Worm (Caenorhabditis elegans) whole organism, L3 larva: ENCODE measurements around the gene twk-25.

Experiments used
- R02D3.7 ChIP-seq: fragments of 150-350 bp; optimal IDR thresholded peaks from 2 replicates; lab custom pipeline; 2014; ENCODE audit warnings: missing biosample characterization, missing genetic modification characterization
- ama-1 ChIP-seq: fragments of 150-350 bp; optimal IDR thresholded peaks from 2 replicates; lab custom pipeline; 2018
- ceh-16 ChIP-seq: sonication (generic microtip); optimal IDR thresholded peaks from 2 replicates; lab custom pipeline; 2017; ENCODE audit warnings: missing biosample characterization, missing genetic modification characterization
- ceh-28 ChIP-seq: fragments of 150-350 bp; optimal IDR thresholded peaks from 2 replicates; lab custom pipeline; 2014; ENCODE audit warnings: missing biosample characterization, missing genetic modification reagents, missing genetic modification characterization
- egl-27 ChIP-seq: sonication (generic microtip); optimal IDR thresholded peaks from 4 replicates; lab custom pipeline; 2017; ENCODE audit warnings: missing biosample characterization, missing genetic modification reagents, missing genetic modification characterization
- egl-5 ChIP-seq: fragments of 150-350 bp; optimal IDR thresholded peaks from 2 replicates; lab custom pipeline; 2017; ENCODE audit warnings: missing biosample characterization, missing genetic modification reagents, missing genetic modification characterization, inconsistent platforms
- elt-2 ChIP-seq: sonication (generic microtip); optimal IDR thresholded peaks from 2 replicates; lab custom pipeline; 2016; ENCODE audit warnings: missing genetic modification reagents, mild to moderate bottlenecking, missing genetic modification characterization, missing compliant biosample characterization
- elt-3 ChIP-seq, 3 experiments: fragments of 150-350 bp in 1 of 3; sonication (generic microtip) in 2 of 3; optimal IDR thresholded peaks; 2 replicates in 2 of 3; 4 replicates in 1 of 3; lab custom pipeline; 2014 to 2017; ENCODE audit warnings: missing biosample characterization in 3 of 3, missing genetic modification characterization in 3 of 3
- eor-1 ChIP-seq, 2 experiments: fragments of 150-350 bp; optimal IDR thresholded peaks; 2 replicates each; lab custom pipeline; 2014 to 2018; ENCODE audit warnings: missing biosample characterization in 2 of 2, missing genetic modification characterization in 2 of 2
- fkh-10 ChIP-seq: sonication (generic microtip); optimal IDR thresholded peaks from 2 replicates; lab custom pipeline; 2017; ENCODE audit warnings: missing biosample characterization, missing genetic modification reagents, missing genetic modification characterization
- fkh-2 ChIP-seq: fragments of 150-350 bp; optimal IDR thresholded peaks from 2 replicates; lab custom pipeline; 2014; ENCODE audit warnings: missing biosample characterization, missing genetic modification reagents, missing genetic modification characterization
- fos-1 ChIP-seq: fragments of 150-350 bp; optimal IDR thresholded peaks from 2 replicates; lab custom pipeline; 2014; ENCODE audit warnings: missing biosample characterization, missing genetic modification characterization
- jun-1 ChIP-seq: fragments of 150-350 bp; optimal IDR thresholded peaks from 2 replicates; lab custom pipeline; 2014; ENCODE audit warnings: missing biosample characterization, missing genetic modification reagents, missing genetic modification characterization
- lin-15B ChIP-seq: fragments of 150-350 bp; optimal IDR thresholded peaks from 2 replicates; lab custom pipeline; 2014; ENCODE audit warnings: missing biosample characterization, missing genetic modification characterization
- lsy-12 ChIP-seq: sonication (generic microtip); optimal IDR thresholded peaks from 2 replicates; lab custom pipeline; 2016; ENCODE audit warnings: mild to moderate bottlenecking, missing genetic modification characterization, missing compliant biosample characterization
- mdl-1 ChIP-seq: fragments of 150-350 bp; optimal IDR thresholded peaks from 2 replicates; lab custom pipeline; 2014; ENCODE audit warnings: missing biosample characterization, missing genetic modification characterization
- mml-1 ChIP-seq: fragments of 150-350 bp; sonication (generic microtip); optimal IDR thresholded peaks from 3 replicates; lab custom pipeline; 2014; ENCODE audit warnings: missing biosample characterization, missing genetic modification characterization
- nfya-1 ChIP-seq: sonication (generic microtip); optimal IDR thresholded peaks from 2 replicates; lab custom pipeline; 2017; ENCODE audit warnings: missing genetic modification characterization, mild to moderate bottlenecking, missing compliant biosample characterization, antibody characterized with exemption, moderate library complexity; ENCODE audit not compliant: insufficient read depth
- nhr-12 ChIP-seq: fragments of 150-350 bp; optimal IDR thresholded peaks from 2 replicates; lab custom pipeline; 2014; ENCODE audit warnings: missing biosample characterization, missing genetic modification characterization
- nhr-23 ChIP-seq: fragments of 150-350 bp; optimal IDR thresholded peaks from 2 replicates; lab custom pipeline; 2014; ENCODE audit warnings: missing biosample characterization, missing genetic modification reagents, missing genetic modification characterization
- nhr-237 ChIP-seq: fragments of 150-350 bp; optimal IDR thresholded peaks from 2 replicates; lab custom pipeline; 2014; ENCODE audit warnings: missing biosample characterization, missing genetic modification characterization
- nhr-25 ChIP-seq: sonication (generic microtip); optimal IDR thresholded peaks from 2 replicates; lab custom pipeline; 2017; ENCODE audit warnings: missing biosample characterization, missing genetic modification characterization
- nhr-28 ChIP-seq: fragments of 150-350 bp; optimal IDR thresholded peaks from 2 replicates; lab custom pipeline; 2014; ENCODE audit warnings: missing biosample characterization, missing genetic modification characterization
- pha-4 ChIP-seq: fragments of 150-350 bp; optimal IDR thresholded peaks from 2 replicates; lab custom pipeline; 2014; ENCODE audit warnings: missing biosample characterization, missing genetic modification reagents, missing genetic modification characterization
- pqm-1 ChIP-seq: fragments of 150-350 bp; optimal IDR thresholded peaks from 2 replicates; lab custom pipeline; 2017; ENCODE audit warnings: missing biosample characterization, missing genetic modification characterization, inconsistent platforms
- skn-1 ChIP-seq: fragments of 150-350 bp; optimal IDR thresholded peaks from 2 replicates; lab custom pipeline; 2014; ENCODE audit warnings: missing biosample characterization, missing genetic modification characterization
- unc-39 ChIP-seq: sonication (generic microtip); optimal IDR thresholded peaks from 4 replicates; lab custom pipeline; 2017; ENCODE audit warnings: missing biosample characterization, missing genetic modification characterization
- unc-62 ChIP-seq: fragments of 150-350 bp; sonication (generic microtip); optimal IDR thresholded peaks from 4 replicates; lab custom pipeline; 2014; ENCODE audit warnings: missing biosample characterization, missing genetic modification reagents, missing genetic modification characterization
- zag-1 ChIP-seq: fragments of 150-350 bp; optimal IDR thresholded peaks from 2 replicates; lab custom pipeline; 2014; ENCODE audit warnings: missing biosample characterization, missing genetic modification characterization
- ztf-11 ChIP-seq: fragments of 150-350 bp; optimal IDR thresholded peaks from 2 replicates; lab custom pipeline; 2014; ENCODE audit warnings: missing biosample characterization, missing genetic modification characterization
- ztf-4 ChIP-seq: fragments of 150-350 bp; optimal IDR thresholded peaks from 2 replicates; lab custom pipeline; 2014; ENCODE audit warnings: missing biosample characterization, missing genetic modification characterization

The twk-25 gene

DNA sequence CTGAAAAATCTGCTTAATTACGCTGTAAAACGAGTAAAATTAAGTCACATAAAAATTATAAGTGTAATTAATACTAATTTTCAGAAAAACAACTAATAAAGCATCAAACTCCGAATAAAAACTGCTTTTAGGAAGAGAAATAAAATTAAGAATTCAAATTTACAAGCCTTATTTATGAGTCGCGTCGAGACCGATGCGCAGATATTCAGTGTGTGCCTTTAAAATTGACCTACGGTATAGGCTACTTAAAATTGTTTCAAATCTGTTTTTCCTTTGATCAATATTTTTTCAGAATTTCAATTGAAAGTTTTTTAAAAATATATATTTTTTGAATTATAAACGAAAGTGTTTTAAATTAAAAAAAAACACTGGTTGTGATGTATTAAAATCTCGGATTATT, 6.3 kb upstream of the twk-25 start, which contains the start of gene sms-1:
Gene sms-1 (minus strand): TSS at position 6 of the 400 bp plus-strand sequence.
- no peak for TF ChIP-seq ama-1
- no peak for TF ChIP-seq eor-1 (tag; optimal IDR thresholded peaks at IDR 0.05; lab: Kevin White, UChicago)
- TF ChIP-seq fkh-2 (tag; lab: Kevin White, UChicago): no peak
- TF ChIP-seq nhr-237: no peak
- TF ChIP-seq fkh-10 (GFP tag; lab: Kevin White, UChicago): no peak
- no peak for TF ChIP-seq ceh-16
- no peak for TF ChIP-seq R02D3.7 (tag; lab: Kevin White, UChicago)
- no peak for TF ChIP-seq egl-27 (tag; lab: Kevin White, UChicago)
- no peak for TF ChIP-seq lsy-12 (tag; lab: Kevin White, UChicago)
- TF ChIP-seq unc-39 (tag; lab: Kevin White, UChicago): no peak
- TF ChIP-seq ztf-11 (tag; lab: Kevin White, UChicago): no peak
- TF ChIP-seq nhr-25 (tag; lab: Kevin White, UChicago): no peak
- no peak for TF ChIP-seq ztf-4 (tag; lab: Kevin White, UChicago)
- TF ChIP-seq zag-1 (tag; lab: Kevin White, UChicago): no peak
- no peak for TF ChIP-seq egl-5
- TF ChIP-seq nfya-1 (tag; lab: Kevin White, UChicago): no peak
- TF ChIP-seq elt-3 (tag; optimal IDR thresholded peaks at IDR 0.05; lab: Kevin White, UChicago): no peak
- TF ChIP-seq jun-1 (tag; lab: Kevin White, UChicago): no peak

DNA sequence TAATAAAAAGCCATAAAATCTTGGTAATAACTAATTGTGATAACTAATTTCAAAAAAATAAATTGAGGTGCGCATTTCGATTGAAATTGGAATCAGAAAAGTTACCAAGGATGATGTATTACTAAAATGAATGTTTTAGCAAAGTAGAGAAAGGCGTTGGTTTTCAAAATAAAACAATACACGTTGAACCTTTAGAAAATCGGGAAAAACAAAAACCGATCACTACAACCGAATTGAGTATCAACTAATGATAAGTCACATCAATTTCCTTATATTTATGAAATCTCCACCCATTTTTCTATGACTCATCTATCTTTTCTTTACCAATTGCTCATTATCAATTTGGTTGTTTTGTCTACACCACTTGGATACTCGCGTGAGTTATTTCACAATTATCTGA, 4.1 kb upstream of the twk-25 start, which contains the start of gene H21P03.10:
Gene H21P03.10 (plus strand): TSS at position 301 of the 400 bp plus-strand sequence.
- TF ChIP-seq fkh-10 (GFP tag; lab: Kevin White, UChicago): no peak
- no peak for TF ChIP-seq mml-1
- TF ChIP-seq, all 47 proteins: peak for 0

DNA sequence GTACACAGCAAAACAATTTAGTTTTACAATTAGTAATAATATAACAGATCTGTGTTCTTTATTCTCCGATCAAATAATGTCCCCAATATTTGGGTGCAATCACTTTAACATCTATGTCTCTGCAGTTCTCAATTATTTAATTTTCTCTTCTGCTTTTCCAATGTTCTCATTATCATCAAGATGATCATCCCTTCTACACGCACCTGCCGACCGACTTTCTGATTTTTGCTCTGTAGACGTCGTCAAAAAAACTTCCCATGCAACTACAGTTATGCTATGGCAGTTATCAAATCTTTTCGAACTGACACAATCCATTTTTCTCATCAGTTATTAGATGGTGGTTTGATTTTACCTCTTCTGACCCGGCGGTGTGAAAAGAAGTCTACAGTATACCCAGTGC, 862 bp upstream of the twk-25 start:
- TF ChIP-seq nhr-23 (tag; lab: Kevin White, UChicago) (peak; percentile 53), ceh-28 (tag; lab: Kevin White, UChicago) (peak; percentile 13), lin-15B (tag; lab: Kevin White, UChicago) (no peak), nhr-28 (tag; lab: Kevin White, UChicago) (no peak), nhr-12 (tag; lab: Kevin White, UChicago) (no peak)

ce11 chrIV:11510664-11511063, 6.1 kb downstream of the twk-25 start, which contains the start of gene M04B2.6:
M04B2.6 (minus strand) TSS chrIV:11510764.
- no peak for TF ChIP-seq jun-1 (tag; lab: Kevin White, UChicago)

ce11 chrIV:11520960-11521359, 16.4 kb downstream of the twk-25 start, which contains the start of the genes M04B2.4 and gfl-1:
M04B2.4 (minus strand) TSS chrIV:11521031.
gfl-1 (plus strand) TSS chrIV:11521290.
- peak; percentile 64 for TF ChIP-seq pha-4 (tag; lab: Kevin White, UChicago)
- TF ChIP-seq nhr-12 (tag; lab: Kevin White, UChicago): no peak
- TF ChIP-seq egl-27 (tag; lab: Kevin White, UChicago): no peak
- TF ChIP-seq pqm-1 (tag; lab: Kevin White, UChicago): peak; percentile 10
- TF ChIP-seq nhr-25 (tag; lab: Kevin White, UChicago): no peak
- no peak for TF ChIP-seq skn-1 (tag; lab: Kevin White, UChicago)
- TF ChIP-seq R02D3.7 (tag; lab: Kevin White, UChicago): peak; percentile 93
- TF ChIP-seq fos-1: no peak
- peak; percentile 23 for TF ChIP-seq lin-15B (tag; lab: Kevin White, UChicago)
- peak; percentile 44 for TF ChIP-seq nfya-1 (tag; lab: Kevin White, UChicago)
- no peak for TF ChIP-seq fkh-2 (tag; lab: Kevin White, UChicago)
- TF ChIP-seq unc-62 (GFP tag; lab: Kevin White, UChicago): no peak
- TF ChIP-seq ceh-16: no peak
- TF ChIP-seq elt-2: peak; percentile 1
- TF ChIP-seq mdl-1: no peak
